Worm (Caenorhabditis elegans) whole organism, midembryonic: ENCODE data around the gene F54D5.3.

Experiments used
- T22C8.4 ChIP-seq: fragments of 200-800 bp; sonication (Bioruptor generic); IDR thresholded peaks from 2 replicates; pipeline ENCODE4 v1.3.6; 2022; ENCODE audit warnings: missing genetic modification characterization, missing compliant biosample characterization
- cog-1 ChIP-seq: sonication (generic microtip); optimal IDR thresholded peaks from 2 replicates; lab custom pipeline; 2016; ENCODE audit warnings: missing genetic modification characterization, missing compliant biosample characterization
- flt-1 ChIP-seq: fragments of 200-800 bp; sonication (Bioruptor generic); IDR thresholded peaks from 2 replicates; pipeline ENCODE4 v1.3.6; 2022; ENCODE audit warnings: missing genetic modification characterization, missing compliant biosample characterization
- klf-2 ChIP-seq: fragments of 200-800 bp; sonication (Bioruptor generic); conservative IDR thresholded peaks from 2 replicates; pipeline ENCODE4 v1.3.6; 2022; ENCODE audit warnings: missing genetic modification reagents, missing genetic modification characterization, missing compliant biosample characterization
- med-1 ChIP-seq: sonication (generic microtip); optimal IDR thresholded peaks from 2 replicates; lab custom pipeline; 2017; ENCODE audit warnings: missing genetic modification characterization, mild to moderate bottlenecking, missing compliant biosample characterization, antibody characterized with exemption, missing genetic modification reagents; ENCODE audit not compliant: insufficient read depth
- ref-1 ChIP-seq: fragments of 200-800 bp; sonication (Bioruptor generic); conservative IDR thresholded peaks from 2 replicates; pipeline ENCODE4 v1.3.6; 2022; ENCODE audit warnings: missing genetic modification reagents, missing genetic modification characterization, missing compliant biosample characterization
- tab-1 ChIP-seq: fragments of 200-800 bp; sonication (Bioruptor generic); IDR thresholded peaks from 2 replicates; pipeline ENCODE4 v1.3.6; 2022; ENCODE audit warnings: missing genetic modification characterization, missing compliant biosample characterization
- ztf-23 ChIP-seq: fragments of 200-800 bp; sonication (Bioruptor generic); IDR thresholded peaks from 2 replicates; pipeline ENCODE4 v1.3.6; 2022; ENCODE audit warnings: missing genetic modification reagents, missing genetic modification characterization, missing compliant biosample characterization
- ztf-29 ChIP-seq: fragments of 200-800 bp; sonication (Bioruptor generic); IDR thresholded peaks from 2 replicates; pipeline ENCODE4 v1.3.6; 2022; ENCODE audit warnings: missing genetic modification reagents, missing genetic modification characterization, missing compliant biosample characterization

F54D5.3 gene

ce11 chrII:11611462-11611861, 39.9 kb downstream of the F54D5.3 start:
- no peak for TF ChIP-seq ztf-23 (GFP tag; lab: Robert Waterston, UW)
- TF ChIP-seq cog-1 (tag; lab: Kevin White, UChicago), result no peak
- no peak for TF ChIP-seq tab-1 (GFP tag; lab: Robert Waterston, UW)
- no peak for TF ChIP-seq T22C8.4 (GFP tag; lab: Robert Waterston, UW)
- TF ChIP-seq flt-1 (GFP tag; lab: Robert Waterston, UW), result no peak
- no peak for TF ChIP-seq ztf-29 (GFP tag; lab: Robert Waterston, UW)
- TF ChIP-seq med-1, result no peak
- no peak for TF ChIP-seq ref-1
- TF ChIP-seq klf-2, result no peak

ce11 chrII:11612034-11612723, 40.6 kb downstream of the F54D5.3 start, which contains the start of gene F07A11.5:
F07A11.5 (plus strand) TSS chrII:11612300.
- TF ChIP-seq ztf-23 (GFP tag; lab: Robert Waterston, UW) (no peak), T22C8.4 (GFP tag; lab: Robert Waterston, UW) (no peak), flt-1 (GFP tag; lab: Robert Waterston, UW) (no peak), ref-1 (no peak), klf-2 (no peak), cog-1 (tag; lab: Kevin White, UChicago) (no peak), tab-1 (GFP tag; lab: Robert Waterston, UW) (no peak), ztf-29 (GFP tag; lab: Robert Waterston, UW) (no peak)

- TF ChIP-seq tab-1 (GFP tag; lab: Robert Waterston, UW), result no peak
- no peak for TF ChIP-seq ref-1
- no peak for TF ChIP-seq ztf-23 (GFP tag; lab: Robert Waterston, UW)
- no peak for TF ChIP-seq flt-1 (GFP tag; lab: Robert Waterston, UW)
- TF ChIP-seq T22C8.4 (GFP tag; lab: Robert Waterston, UW), result no peak
- no peak for TF ChIP-seq med-1
- TF ChIP-seq ztf-29 (GFP tag; lab: Robert Waterston, UW), result no peak
- no peak for TF ChIP-seq cog-1 (tag; lab: Kevin White, UChicago)
- no peak for TF ChIP-seq klf-2
These were observed 42.7 kb downstream of the F54D5.3 start for ce11 chrII:11614103-11614857.

ce11 chrII:11616333-11616942, 44.8 kb downstream of the F54D5.3 start:
- TF ChIP-seq tab-1 (GFP tag; lab: Robert Waterston, UW), result no peak
- TF ChIP-seq ztf-23 (GFP tag; lab: Robert Waterston, UW), result 0 out of 2 replicates have a peak, but pooled peaks have one; percentile 21

ce11 chrII:11617715-11618114, 46.1 kb downstream of the F54D5.3 start:
- TF ChIP-seq ztf-23 (GFP tag; lab: Robert Waterston, UW), result no peak
- peak; percentile 29; the same call in 1 of the 2 replicates for TF ChIP-seq flt-1 (GFP tag; lab: Robert Waterston, UW)

- TF ChIP-seq med-1, result no peak
- no peak for TF ChIP-seq flt-1 (GFP tag; lab: Robert Waterston, UW)
- no peak for TF ChIP-seq ztf-23 (GFP tag; lab: Robert Waterston, UW)
- no peak for TF ChIP-seq ztf-29 (GFP tag; lab: Robert Waterston, UW)
- no peak for TF ChIP-seq T22C8.4 (GFP tag; lab: Robert Waterston, UW)
- no peak for TF ChIP-seq tab-1 (GFP tag; lab: Robert Waterston, UW)
These were observed 47.6 kb downstream of the F54D5.3 start for ce11 chrII:11619171-11619570.

ce11 chrII:11619895-11620439, 48.4 kb downstream of the F54D5.3 start:
- TF ChIP-seq flt-1 (GFP tag; lab: Robert Waterston, UW), result peak; percentile 33; the same call in 1 of the 2 replicates
- no peak for TF ChIP-seq ztf-29 (GFP tag; lab: Robert Waterston, UW)

ce11 chrII:11620630-11621246, 49.1 kb downstream of the F54D5.3 start:
- TF ChIP-seq tab-1 (GFP tag; lab: Robert Waterston, UW) (no peak), ref-1 (no peak), ztf-29 (GFP tag; lab: Robert Waterston, UW) (no peak), flt-1 (GFP tag; lab: Robert Waterston, UW) (no peak), T22C8.4 (GFP tag; lab: Robert Waterston, UW) (no peak), med-1 (no peak), cog-1 (tag; lab: Kevin White, UChicago) (no peak), klf-2 (no peak)

ce11 chrII:11621576-11621975, 50.0 kb downstream of the F54D5.3 start:
- TF ChIP-seq tab-1 (GFP tag; lab: Robert Waterston, UW), result no peak
- TF ChIP-seq flt-1 (GFP tag; lab: Robert Waterston, UW), result no peak
- no peak for TF ChIP-seq ref-1
- no peak for TF ChIP-seq klf-2
- no peak for TF ChIP-seq med-1
- no peak for TF ChIP-seq cog-1 (tag; lab: Kevin White, UChicago)
- no peak for TF ChIP-seq T22C8.4 (GFP tag; lab: Robert Waterston, UW)
- TF ChIP-seq ztf-29 (GFP tag; lab: Robert Waterston, UW), result no peak
- no peak for TF ChIP-seq ztf-23 (GFP tag; lab: Robert Waterston, UW)
